Worm (Caenorhabditis elegans) whole organism, L1 larva: Measurements from ENCODE around the gene srx-8.

ENCODE experiments used
- F16B12.6 ChIP-seq: fragments of 150-350 bp; optimal IDR thresholded peaks from 2 replicates; lab custom pipeline; 2014; ENCODE audit warnings: missing biosample characterization, missing genetic modification characterization
- elt-2 ChIP-seq: sonication (generic microtip); optimal IDR thresholded peaks from 2 replicates; lab custom pipeline; 2016; ENCODE audit warnings: missing genetic modification characterization, mild to moderate bottlenecking, inconsistent platforms, missing compliant biosample characterization, missing genetic modification reagents
- fos-1 ChIP-seq: fragments of 150-350 bp; optimal IDR thresholded peaks from 2 replicates; lab custom pipeline; 2014; ENCODE audit warnings: missing biosample characterization, missing genetic modification characterization
- lin-13 ChIP-seq: fragments of 150-350 bp; optimal IDR thresholded peaks from 2 replicates; lab custom pipeline; 2014; ENCODE audit warnings: missing biosample characterization, missing genetic modification reagents, missing genetic modification characterization
- lin-35 ChIP-seq, 2 experiments: fragments of 150-350 bp; optimal IDR thresholded peaks; 2 replicates each; lab custom pipeline; 2014; ENCODE audit warnings: missing biosample characterization in 2 of 2, missing genetic modification characterization in 2 of 2, missing genetic modification reagents in 2 of 2
- mep-1 ChIP-seq: fragments of 150-350 bp; optimal IDR thresholded peaks from 2 replicates; lab custom pipeline; 2014; ENCODE audit warnings: missing biosample characterization, missing genetic modification characterization
- nhr-237 ChIP-seq: fragments of 150-350 bp; optimal IDR thresholded peaks from 2 replicates; lab custom pipeline; 2014; ENCODE audit warnings: missing biosample characterization, missing genetic modification characterization
- nhr-85 ChIP-seq: sonication (generic microtip); peaks from one replicate; lab custom pipeline; 2016; ENCODE audit warnings: missing genetic modification characterization, inconsistent platforms, missing compliant biosample characterization
- pag-3 ChIP-seq: sonication (generic microtip); optimal IDR thresholded peaks from 2 replicates; lab custom pipeline; 2017; ENCODE audit warnings: missing genetic modification characterization, mild to moderate bottlenecking, missing compliant biosample characterization, antibody characterized with exemption, borderline replicate concordance; ENCODE audit not compliant: insufficient read depth
- sptf-1 ChIP-seq: fragments of 150-350 bp; optimal IDR thresholded peaks from 2 replicates; lab custom pipeline; 2014; ENCODE audit warnings: missing biosample characterization, missing genetic modification characterization
- unc-130 ChIP-seq: fragments of 150-350 bp; optimal IDR thresholded peaks from 2 replicates; lab custom pipeline; 2017; ENCODE audit warnings: missing biosample characterization, missing genetic modification characterization, inconsistent platforms
- ztf-11 ChIP-seq, 2 experiments: sonication (generic microtip); optimal IDR thresholded peaks; 2 replicates each; lab custom pipeline; 2016 to 2017; ENCODE audit warnings: missing genetic modification characterization in 2 of 2, missing biosample characterization in 1 of 2, missing compliant biosample characterization in 1 of 2

DNA sequence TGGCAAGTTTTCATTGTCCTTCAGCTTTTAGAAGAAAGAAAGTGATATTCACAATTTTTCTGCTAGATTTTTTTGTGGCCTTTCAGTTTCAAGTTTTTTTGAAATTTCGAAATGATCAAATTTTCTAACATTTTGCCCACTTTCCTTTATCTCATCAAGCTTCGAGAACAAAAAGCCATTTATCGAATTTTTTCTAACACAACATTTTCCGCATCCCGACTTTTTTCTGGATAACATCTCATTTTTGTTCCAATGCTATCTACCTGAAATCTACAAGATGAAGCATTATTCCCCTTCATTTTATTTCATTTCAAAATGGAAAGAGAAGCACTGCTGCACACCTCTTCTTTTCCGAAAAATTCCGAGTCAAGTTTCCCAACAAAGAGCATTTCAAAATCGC is 37.0 kb upstream of the srx-8 start, which contains the start of gene ZK488.5:
- TF ChIP-seq fos-1 (tag; lab: Kevin White, UChicago) (no peak), elt-2 (no peak), pag-3 (tag; lab: Kevin White, UChicago) (no peak), F16B12.6 (tag; lab: Kevin White, UChicago) (no peak), ztf-11 (tag; optimal IDR thresholded peaks at IDR 0.05; lab: Kevin White, UChicago) (no peak), nhr-85 (tag; lab: Kevin White, UChicago) (no peak), sptf-1 (tag; lab: Kevin White, UChicago) (no peak), lin-35 (GFP tag; optimal IDR thresholded peaks at IDR 0.05; lab: Kevin White, UChicago) (no peak), unc-130 (tag; lab: Kevin White, UChicago) (no peak), mep-1 (tag; lab: Kevin White, UChicago) (no peak), nhr-237 (tag; lab: Kevin White, UChicago) (no peak), lin-13 (GFP tag; lab: Kevin White, UChicago) (no peak)
